Worm (Caenorhabditis elegans) whole organism, L4 larva: Measurements from ENCODE around the gene gcy-14.
A peak's percentile ranks its signal among the peaks of the same experiment; 100 is the strongest.

Experiments used
- F37D6.2 ChIP-seq: sonication (generic microtip); optimal IDR thresholded peaks from 2 replicates; lab custom pipeline; 2016; ENCODE audit warnings: mild to moderate bottlenecking, missing genetic modification characterization, missing compliant biosample characterization
- T20F7.1 ChIP-seq: fragments of 200-800 bp; sonication (Bioruptor generic); optimal IDR thresholded peaks from 2 replicates; lab custom pipeline; 2018; ENCODE audit warnings: mild to moderate bottlenecking, missing genetic modification characterization, missing compliant biosample characterization
- ZK337.2 ChIP-seq: fragments of 200-800 bp; sonication (Bioruptor generic); IDR thresholded peaks from 2 replicates; pipeline ENCODE4 v1.3.6; 2022; ENCODE audit warnings: missing genetic modification reagents, missing genetic modification characterization, missing compliant biosample characterization
- aha-1 ChIP-seq: fragments of 150-350 bp; peaks from one replicate; lab custom pipeline; 2014; ENCODE audit warnings: missing biosample characterization, missing genetic modification characterization
- arid-1 ChIP-seq: fragments of 200-800 bp; sonication (Bioruptor generic); conservative IDR thresholded peaks from 2 replicates; pipeline ENCODE4 v1.3.6; 2022; ENCODE audit warnings: missing genetic modification reagents, missing genetic modification characterization, missing compliant biosample characterization
- ceh-20 ChIP-seq: fragments of 200-800 bp; sonication (Bioruptor generic); IDR thresholded peaks from 2 replicates; pipeline ENCODE4 v1.3.6; 2022; ENCODE audit warnings: missing genetic modification reagents, missing genetic modification characterization, missing compliant biosample characterization
- ces-1 ChIP-seq: fragments of 150-350 bp; sonication (generic microtip); optimal IDR thresholded peaks from 4 replicates; lab custom pipeline; 2014; ENCODE audit warnings: missing biosample characterization, missing genetic modification reagents, missing genetic modification characterization
- cey-2 ChIP-seq: sonication (generic microtip); optimal IDR thresholded peaks from 3 replicates; lab custom pipeline; 2017; ENCODE audit warnings: missing genetic modification characterization, mild to moderate bottlenecking, missing compliant biosample characterization, antibody characterized with exemption, borderline replicate concordance; ENCODE audit not compliant: insufficient read depth
- daf-16 ChIP-seq, 3 experiments: sonication (generic microtip); optimal IDR thresholded peaks; 2 replicates each; lab custom pipeline; 2016 to 2017; ENCODE audit warnings: missing genetic modification characterization in 3 of 3, missing genetic modification reagents in 3 of 3, mild to moderate bottlenecking in 2 of 3, missing compliant biosample characterization in 2 of 3, missing biosample characterization in 1 of 3, moderate library complexity in 1 of 3
- daf-19 ChIP-seq: fragments of 200-800 bp; sonication (Bioruptor generic); conservative IDR thresholded peaks from 2 replicates; pipeline ENCODE4 v1.3.6; 2022; ENCODE audit warnings: missing genetic modification characterization, missing compliant biosample characterization
- dmd-6 ChIP-seq: fragments of 200-800 bp; sonication (Bioruptor generic); IDR thresholded peaks from 2 replicates; pipeline ENCODE4 v1.3.6; 2022; ENCODE audit warnings: missing genetic modification reagents, missing genetic modification characterization, missing compliant biosample characterization
- dve-1 ChIP-seq: sonication (generic microtip); optimal IDR thresholded peaks from 2 replicates; lab custom pipeline; 2017; ENCODE audit warnings: antibody characterized with exemption, mild to moderate bottlenecking, missing genetic modification characterization, missing compliant biosample characterization; ENCODE audit not compliant: insufficient read depth
- egl-43 ChIP-seq: fragments of 200-800 bp; sonication (Bioruptor generic); IDR thresholded peaks from 2 replicates; pipeline ENCODE4 v1.3.6; 2022; ENCODE audit warnings: missing genetic modification reagents, missing genetic modification characterization, missing compliant biosample characterization
- fos-1 ChIP-seq: fragments of 150-350 bp; optimal IDR thresholded peaks from 2 replicates; lab custom pipeline; 2014; ENCODE audit warnings: missing biosample characterization, missing genetic modification characterization
- gei-8 ChIP-seq: fragments of 200-800 bp; sonication (Bioruptor generic); optimal IDR thresholded peaks from 2 replicates; lab custom pipeline; 2018; ENCODE audit warnings: mild to moderate bottlenecking, missing genetic modification characterization, missing compliant biosample characterization
- hlh-11 ChIP-seq: fragments of 200-800 bp; sonication (Bioruptor generic); optimal IDR thresholded peaks from 2 replicates; lab custom pipeline; 2018; ENCODE audit warnings: mild to moderate bottlenecking, missing genetic modification characterization, missing compliant biosample characterization
- hlh-30 ChIP-seq: sonication (generic microtip); optimal IDR thresholded peaks from 2 replicates; lab custom pipeline; 2017; ENCODE audit warnings: antibody characterized with exemption, mild to moderate bottlenecking, missing genetic modification characterization, missing compliant biosample characterization; ENCODE audit not compliant: insufficient read depth
- hmg-1.1 ChIP-seq: fragments of 200-800 bp; sonication (Bioruptor generic); IDR thresholded peaks from 2 replicates; pipeline ENCODE4 v1.3.6; 2022; ENCODE audit warnings: missing genetic modification reagents, missing genetic modification characterization, missing compliant biosample characterization
- jun-1 ChIP-seq: fragments of 150-350 bp; optimal IDR thresholded peaks from 2 replicates; lab custom pipeline; 2014; ENCODE audit warnings: missing biosample characterization, missing genetic modification reagents, missing genetic modification characterization
- lim-7 ChIP-seq: fragments of 200-800 bp; sonication (Bioruptor generic); IDR thresholded peaks from 2 replicates; pipeline ENCODE4 v1.3.6; 2022; ENCODE audit warnings: missing genetic modification characterization, missing compliant biosample characterization
- lin-13 ChIP-seq: fragments of 150-350 bp; optimal IDR thresholded peaks from 2 replicates; lab custom pipeline; 2014; ENCODE audit warnings: missing biosample characterization, missing genetic modification reagents, missing genetic modification characterization
- lin-29 ChIP-seq: fragments of 200-800 bp; sonication (Bioruptor generic); IDR thresholded peaks from 2 replicates; pipeline ENCODE4 v1.3.6; 2022; ENCODE audit warnings: missing genetic modification reagents, missing genetic modification characterization, missing compliant biosample characterization
- lin-39 ChIP-seq: fragments of 150-350 bp; optimal IDR thresholded peaks from 2 replicates; lab custom pipeline; 2014; ENCODE audit warnings: missing biosample characterization, missing genetic modification reagents, missing genetic modification characterization
- lsy-2 ChIP-seq, 2 experiments: fragments of 150-350 bp in 1 of 2; sonication (generic microtip) in 1 of 2; optimal IDR thresholded peaks; 2 replicates each; lab custom pipeline; 2014 to 2017; ENCODE audit warnings: missing biosample characterization in 2 of 2, missing genetic modification characterization in 2 of 2
- mdl-1 ChIP-seq, 2 experiments: fragments of 150-350 bp in 1 of 2; sonication (generic microtip) in 1 of 2; optimal IDR thresholded peaks; 2 replicates each; lab custom pipeline; 2014 to 2017; ENCODE audit warnings: missing biosample characterization in 2 of 2, missing genetic modification characterization in 2 of 2
- mdt-29 ChIP-seq: fragments of 200-800 bp; sonication (Bioruptor generic); IDR thresholded peaks from 2 replicates; pipeline ENCODE4 v1.3.6; 2022; ENCODE audit warnings: missing genetic modification reagents, missing genetic modification characterization, missing compliant biosample characterization
- mes-2 ChIP-seq: sonication (generic microtip); optimal IDR thresholded peaks from 2 replicates; lab custom pipeline; 2016; ENCODE audit warnings: missing genotype, mild to moderate bottlenecking, missing genetic modification characterization, missing compliant biosample characterization; ENCODE audit not compliant: poor library complexity, severe bottlenecking
- nhr-11 ChIP-seq: fragments of 150-350 bp; optimal IDR thresholded peaks from 2 replicates; lab custom pipeline; 2014; ENCODE audit warnings: missing biosample characterization, missing genetic modification characterization
- nhr-111 ChIP-seq: fragments of 200-800 bp; sonication (Bioruptor generic); optimal IDR thresholded peaks from 2 replicates; lab custom pipeline; 2018; ENCODE audit warnings: mild to moderate bottlenecking, missing genetic modification characterization, missing compliant biosample characterization
- nhr-28 ChIP-seq: fragments of 150-350 bp; optimal IDR thresholded peaks from 2 replicates; lab custom pipeline; 2014; ENCODE audit warnings: missing biosample characterization, missing genetic modification characterization
- nhr-42 ChIP-seq: fragments of 200-800 bp; sonication (Bioruptor generic); IDR thresholded peaks from 2 replicates; pipeline ENCODE4 v1.3.6; 2022; ENCODE audit warnings: missing genetic modification characterization, missing compliant biosample characterization
- nhr-48 ChIP-seq: sonication (generic microtip); optimal IDR thresholded peaks from 2 replicates; lab custom pipeline; 2016; ENCODE audit warnings: mild to moderate bottlenecking, missing genetic modification characterization, missing compliant biosample characterization
- nhr-77 ChIP-seq: fragments of 150-350 bp; optimal IDR thresholded peaks from 2 replicates; lab custom pipeline; 2014; ENCODE audit warnings: missing biosample characterization, missing genetic modification characterization
- pha-4 ChIP-seq, 2 experiments: fragments of 150-350 bp in 1 of 2; fragments of 200-800 bp in 1 of 2; sonication (Bioruptor generic) in 1 of 2; IDR thresholded peaks in 1 of 2; optimal IDR thresholded peaks in 1 of 2; 2 replicates each; pipeline versions ENCODE4 v1.3.6 to Lab custom; 2014 to 2022; ENCODE audit warnings: missing genetic modification characterization in 2 of 2, missing genetic modification reagents in 2 of 2, missing biosample characterization in 1 of 2, missing compliant biosample characterization in 1 of 2
- php-3 ChIP-seq: fragments of 200-800 bp; sonication (Bioruptor generic); IDR thresholded peaks from 2 replicates; pipeline ENCODE4 v1.3.6; 2022; ENCODE audit warnings: missing genetic modification reagents, missing genetic modification characterization, missing compliant biosample characterization
- sdz-12 ChIP-seq: fragments of 200-800 bp; sonication (Bioruptor generic); optimal IDR thresholded peaks from 2 replicates; lab custom pipeline; 2018; ENCODE audit warnings: mild to moderate bottlenecking, missing genetic modification characterization, missing compliant biosample characterization
- snpc-4 ChIP-seq: fragments of 150-350 bp; optimal IDR thresholded peaks from 2 replicates; lab custom pipeline; 2014; ENCODE audit warnings: missing biosample characterization, missing genetic modification characterization
- spr-1 ChIP-seq: sonication (generic microtip); optimal IDR thresholded peaks from 2 replicates; lab custom pipeline; 2016; ENCODE audit warnings: mild to moderate bottlenecking, missing genetic modification characterization, missing compliant biosample characterization
- spr-3 ChIP-seq: fragments of 200-800 bp; sonication (Bioruptor generic); optimal IDR thresholded peaks from 2 replicates; lab custom pipeline; 2018; ENCODE audit warnings: mild to moderate bottlenecking, missing genetic modification characterization, missing compliant biosample characterization
- unc-62 ChIP-seq, 3 experiments: fragments of 150-350 bp in 1 of 3; sonication (generic microtip); optimal IDR thresholded peaks in 2 of 3; peaks in 1 of 3; 1 replicate in 1 of 3; 2 replicates in 2 of 3; lab custom pipeline; 2014 to 2017; ENCODE audit warnings: missing biosample characterization in 3 of 3, missing genetic modification characterization in 3 of 3, missing genetic modification reagents in 3 of 3, missing genotype in 1 of 3

The gcy-14 gene

DNA sequence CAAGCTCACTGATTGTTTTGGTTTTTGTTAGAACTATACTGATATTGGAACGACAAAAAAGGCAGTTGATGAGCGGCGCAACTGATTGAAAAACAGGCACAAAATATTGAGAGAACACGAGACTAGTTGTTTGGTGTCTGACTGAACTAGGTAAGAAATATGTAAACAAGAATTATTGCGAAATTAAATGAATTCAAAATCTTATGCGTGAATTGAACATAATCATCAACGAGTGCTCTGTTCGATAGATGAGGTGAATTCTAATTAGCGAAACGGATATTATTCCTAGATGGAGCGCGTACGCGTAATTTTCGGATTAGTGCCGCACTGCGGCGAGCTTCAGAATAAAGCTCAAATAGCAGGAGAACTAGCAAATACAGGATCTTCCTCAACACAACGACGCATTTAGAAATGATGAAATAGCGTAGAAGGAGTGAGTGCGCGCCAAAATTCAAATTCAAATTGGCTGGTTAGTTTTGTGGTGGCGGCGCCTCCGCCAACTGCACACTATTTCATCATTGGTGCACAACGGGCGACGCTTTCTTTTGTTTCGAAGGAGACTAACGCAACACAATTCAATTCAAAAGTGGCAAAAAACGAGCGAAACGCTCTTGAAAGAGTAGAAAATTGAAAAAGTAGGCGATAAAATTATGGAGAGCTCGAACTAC is 35.8 kb downstream of the gcy-14 start:
- TF ChIP-seq nhr-77 (tag; lab: Kevin White, UChicago): peak; percentile 13
- TF ChIP-seq aha-1: peak; percentile 44
- TF ChIP-seq hmg-1.1: no peak
- TF ChIP-seq nhr-42 (GFP tag; lab: Robert Waterston, UW): no peak
- no peak for TF ChIP-seq daf-16 (GFP tag; optimal IDR thresholded peaks at IDR 0.05; lab: Kevin White, UChicago)
- peak; percentile 80 for TF ChIP-seq daf-16 (tag; optimal IDR thresholded peaks at IDR 0.05; lab: Kevin White, UChicago)
- TF ChIP-seq unc-62 (GFP tag; optimal IDR thresholded peaks at IDR 0.05 in 1 of 2; lab: Kevin White, UChicago): peak in 1 of 2 experiments; percentile 3
- no peak for TF ChIP-seq unc-62 (tag; optimal IDR thresholded peaks at IDR 0.05; lab: Kevin White, UChicago)
- no peak for TF ChIP-seq T20F7.1 (GFP tag; lab: Kevin White, UChicago)
- TF ChIP-seq, all 104 proteins: peak for 4

DNA sequence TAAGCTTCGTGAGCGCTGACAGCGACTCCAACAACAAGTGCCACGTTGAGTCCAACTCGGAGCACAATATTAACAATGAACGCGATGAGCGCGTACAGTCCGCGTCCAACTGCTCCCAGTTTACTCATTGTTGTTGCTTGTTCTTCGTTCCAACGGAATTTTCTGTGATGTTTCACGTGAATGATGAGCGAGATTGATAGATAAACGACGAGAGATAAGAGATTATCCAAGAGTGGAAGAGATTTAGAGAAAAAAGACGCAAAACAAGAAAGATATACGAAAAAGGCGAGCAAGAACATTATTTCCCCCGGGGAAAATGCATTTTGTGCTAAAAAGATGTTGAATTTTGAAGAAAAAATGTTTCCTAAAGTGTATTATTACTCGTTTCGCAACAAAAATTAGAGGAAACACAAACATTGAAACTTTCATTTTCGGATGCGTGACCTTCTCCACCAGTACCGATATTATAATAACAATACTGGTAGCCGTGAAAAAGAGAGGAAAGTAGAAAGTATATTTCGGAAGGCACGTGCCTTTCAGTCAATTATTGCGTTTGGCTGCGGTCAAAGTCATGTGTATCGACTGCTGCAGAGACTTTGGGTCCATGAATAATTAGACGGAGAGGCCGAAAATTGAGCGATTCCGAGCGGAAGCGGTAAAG is 36.5 kb downstream of the gcy-14 start:
- no peak for TF ChIP-seq arid-1 (GFP tag; lab: Robert Waterston, UW)
- TF ChIP-seq mdt-29 (GFP tag; lab: Robert Waterston, UW): 0 out of 2 replicates have a peak, but pooled peaks have one; percentile 20
- no peak for TF ChIP-seq ces-1 (GFP tag; lab: Kevin White, UChicago)
- TF ChIP-seq nhr-11 (tag; lab: Kevin White, UChicago): peak; percentile 2
- no peak for TF ChIP-seq sdz-12 (GFP tag; lab: Kevin White, UChicago)
- TF ChIP-seq hlh-30 (tag; lab: Kevin White, UChicago): peak; percentile 55
- peak in 1 of 2 experiments; percentile 24 for TF ChIP-seq mdl-1 (tag; optimal IDR thresholded peaks at IDR 0.05; lab: Kevin White, UChicago)
- no peak for TF ChIP-seq daf-16 (GFP tag; optimal IDR thresholded peaks at IDR 0.05; lab: Kevin White, UChicago)
- TF ChIP-seq daf-16 (tag; optimal IDR thresholded peaks at IDR 0.05; lab: Kevin White, UChicago): peak; percentile 63
- TF ChIP-seq hlh-11: peak; percentile 27
- TF ChIP-seq nhr-28 (tag; lab: Kevin White, UChicago): peak; percentile 33
- no peak for TF ChIP-seq gei-8 (GFP tag; lab: Kevin White, UChicago)
- TF ChIP-seq aha-1: peak; percentile 44
- no peak for TF ChIP-seq lin-13 (GFP tag; lab: Kevin White, UChicago)
- peak in 1 of 2 experiments; percentile 36 for TF ChIP-seq lsy-2 (tag; optimal IDR thresholded peaks at IDR 0.05; lab: Kevin White, UChicago)
- TF ChIP-seq, all 104 proteins: peak for 9

- TF ChIP-seq lim-7 (GFP tag; lab: Robert Waterston, UW): no peak
- TF ChIP-seq dve-1 (tag; lab: Kevin White, UChicago): peak; percentile 73
- no peak for TF ChIP-seq lin-29 (GFP tag; lab: Robert Waterston, UW)
- no peak for TF ChIP-seq lin-39 (tag; lab: Kevin White, UChicago)
- peak; percentile 25; the same call in 1 of the 2 replicates for TF ChIP-seq egl-43 (GFP tag; lab: Robert Waterston, UW)
- peak; percentile 96 for TF ChIP-seq nhr-28 (tag; lab: Kevin White, UChicago)
- TF ChIP-seq fos-1 (tag; lab: Kevin White, UChicago): no peak
- TF ChIP-seq ceh-20 (GFP tag; lab: Robert Waterston, UW): no peak
- TF ChIP-seq sdz-12 (GFP tag; lab: Kevin White, UChicago): peak; percentile 26
- TF ChIP-seq spr-1 (tag; lab: Kevin White, UChicago): no peak
- no peak for TF ChIP-seq F37D6.2
- no peak for TF ChIP-seq pha-4 (GFP tag; IDR thresholded peaks at IDR 0.05; lab: Robert Waterston, UW)
- no peak for TF ChIP-seq pha-4 (tag; optimal IDR thresholded peaks at IDR 0.05; lab: Kevin White, UChicago)
- no peak for TF ChIP-seq cey-2 (tag; lab: Kevin White, UChicago)
- no peak for TF ChIP-seq snpc-4
- TF ChIP-seq nhr-48 (tag; lab: Kevin White, UChicago): peak; percentile 62
- peak; percentile 48 for TF ChIP-seq mes-2 (tag; lab: Kevin White, UChicago)
- TF ChIP-seq spr-3: no peak
- no peak for TF ChIP-seq daf-19 (GFP tag; lab: Robert Waterston, UW)
- no peak for TF ChIP-seq aha-1
- peak; percentile 69 for TF ChIP-seq dmd-6 (GFP tag; lab: Robert Waterston, UW)
- no peak for TF ChIP-seq nhr-111 (GFP tag; lab: Kevin White, UChicago)
- TF ChIP-seq ZK337.2 (GFP tag; lab: Robert Waterston, UW): no peak
- no peak for TF ChIP-seq jun-1 (tag; lab: Kevin White, UChicago)
- TF ChIP-seq php-3 (GFP tag; lab: Robert Waterston, UW): 0 out of 2 replicates have a peak, but pooled peaks have one; percentile 33
Observed at ce11 chrV:14830267-14831175, 37.6 kb downstream of the gcy-14 start.
